Fruit fly (Drosophila melanogaster): Measurements from ENCODE around the gene CG15347.

- no peak for TF ChIP-seq CG34406 (GFP tag; optimal IDR thresholded peaks at IDR 0.05)
- TF ChIP-seq CG11902 (GFP tag; optimal IDR thresholded peaks at IDR 0.05), result no peak
- TF ChIP-seq vri (GFP tag; optimal IDR thresholded peaks at IDR 0.05), result peak; percentile 78
- no peak for TF ChIP-seq achi (GFP tag; optimal IDR thresholded peaks at IDR 0.05)
- no peak for TF ChIP-seq net (GFP tag; optimal IDR thresholded peaks at IDR 0.05)
These were observed at the start of gene CG15347 for dm6 chrX:8460686-8461085.
